Worm (Caenorhabditis elegans) whole organism, L2 larva: Measurements from ENCODE around the gene wapl-1.

Experiments used
- lsy-2 ChIP-seq, 2 experiments: fragments of 150-350 bp in 1 of 2; sonication (generic microtip) in 1 of 2; optimal IDR thresholded peaks; 2 replicates each; lab custom pipeline; 2014 to 2017; ENCODE audit warnings: missing biosample characterization in 2 of 2, missing genetic modification characterization in 2 of 2
- nhr-12 ChIP-seq: fragments of 150-350 bp; optimal IDR thresholded peaks from 2 replicates; lab custom pipeline; 2014; ENCODE audit warnings: missing biosample characterization, missing genetic modification characterization
- nhr-237 ChIP-seq: fragments of 150-350 bp; optimal IDR thresholded peaks from 2 replicates; lab custom pipeline; 2014; ENCODE audit warnings: missing biosample characterization, missing genetic modification characterization

DNA sequence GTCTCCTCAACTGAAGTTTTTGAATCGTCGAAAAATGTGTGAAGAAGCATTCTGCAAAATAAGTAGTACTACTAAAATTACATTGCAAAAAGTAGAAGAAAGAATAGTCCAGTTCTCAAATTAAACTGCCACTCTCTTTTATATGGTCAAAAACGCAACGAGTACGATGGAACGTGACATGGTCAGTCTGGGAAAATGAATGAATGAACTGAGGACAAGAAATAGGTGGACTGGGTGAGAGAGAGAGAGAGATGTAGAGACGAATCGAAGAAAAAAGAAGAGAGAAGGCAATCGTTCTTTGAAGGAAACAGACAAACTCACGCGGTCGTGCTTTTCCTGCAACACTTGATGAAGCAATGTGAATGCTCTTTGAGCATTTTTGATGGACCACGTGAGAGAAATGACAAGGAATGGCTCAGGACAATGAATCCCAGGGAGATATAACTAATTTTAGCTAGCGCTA lies 31.5 kb upstream of the wapl-1 start, which contains the start of gene M01H9.3:
- TF ChIP-seq lsy-2 (tag; optimal IDR thresholded peaks at IDR 0.05; lab: Kevin White, UChicago) (peak in 1 of 2 experiments; percentile 76), nhr-12 (tag; lab: Kevin White, UChicago) (no peak), nhr-237 (tag; lab: Kevin White, UChicago) (no peak)
